Fruit fly (Drosophila melanogaster): ENCODE measurements around the gene CG6013.

Gene CG6013

dm6 chr3R:18997388-18998287, 33.7 kb upstream of the CG6013 start (continued):
- TF ChIP-seq zen2 (GFP tag; IDR thresholded peaks at IDR 0.05; ENCODE audit: partially characterized antibody) (no peak), bbx (GFP tag; IDR thresholded peaks at IDR 0.05; ENCODE audit: partially characterized antibody) (no peak), trem (tag; optimal IDR thresholded peaks at IDR 0.05) (peak; percentile 52), ttk (GFP tag; IDR thresholded peaks at IDR 0.05) (no peak), Opbp (GFP tag; IDR thresholded peaks at IDR 0.05; ENCODE audit: partially characterized antibody) (no peak), Fer2 (tag; optimal IDR thresholded peaks at IDR 0.05) (no peak), CG3995 (GFP tag; optimal IDR thresholded peaks at IDR 0.05) (no peak), sc (optimal IDR thresholded peaks at IDR 0.05) (no peak), sc (GFP tag; optimal IDR thresholded peaks at IDR 0.05) (peak; percentile 95), CG1792 (GFP tag; optimal IDR thresholded peaks at IDR 0.05) (no peak), corto (GFP tag; optimal IDR thresholded peaks at IDR 0.05) (no peak), CG15011 (GFP tag; optimal IDR thresholded peaks at IDR 0.05) (peak; percentile 53), sd (tag; optimal IDR thresholded peaks at IDR 0.05) (peak; percentile 13), ewg (GFP tag; optimal IDR thresholded peaks at IDR 0.05) (peak; percentile 80), CrebB (tag; optimal IDR thresholded peaks at IDR 0.05) (peak; percentile 90), CG32772 (GFP tag; IDR thresholded peaks at IDR 0.05) (no peak), wor (GFP tag; IDR thresholded peaks at IDR 0.05) (peak; percentile 20; the same call in 1 of the 2 replicates), CG8944 (GFP tag; optimal IDR thresholded peaks at IDR 0.05) (no peak), psq (GFP tag; optimal IDR thresholded peaks at IDR 0.05) (peak; percentile 75), CG10543 (GFP tag; optimal IDR thresholded peaks at IDR 0.05) (no peak), ab (GFP tag; optimal IDR thresholded peaks at IDR 0.05) (no peak), CG9437 (GFP tag; optimal IDR thresholded peaks at IDR 0.05) (peak; percentile 29), Bteb2 (GFP tag; optimal IDR thresholded peaks at IDR 0.05) (peak; percentile 26), NFAT (GFP tag; IDR thresholded peaks at IDR 0.05) (no peak), Ravus (GFP tag; IDR thresholded peaks at IDR 0.05) (no peak), Six4 (GFP tag; optimal IDR thresholded peaks at IDR 0.05) (no peak), CG17186 (GFP tag; optimal IDR thresholded peaks at IDR 0.05) (peak; percentile 56), CG3065 (GFP tag; optimal IDR thresholded peaks at IDR 0.05) (peak; percentile 57), HmgZ (tag; optimal IDR thresholded peaks at IDR 0.05) (peak; percentile 72), Dbx (GFP tag; IDR thresholded peaks at IDR 0.05) (no peak), Stat92E (GFP tag; optimal IDR thresholded peaks at IDR 0.05) (peak in 1 of 3 experiments; percentile 76), ATbp (GFP tag; optimal IDR thresholded peaks at IDR 0.05) (peak; percentile 98), Deaf1 (tag; optimal IDR thresholded peaks at IDR 0.05) (peak; percentile 0), Ada2b (GFP tag; IDR thresholded peaks at IDR 0.05) (no peak), CG4617 (GFP tag; optimal IDR thresholded peaks at IDR 0.05; ENCODE audit: borderline replicate concordance) (peak; percentile 33), Dfd (GFP tag; optimal IDR thresholded peaks at IDR 0.05) (no peak), Ptx1 (GFP tag; IDR thresholded peaks at IDR 0.05) (no peak), CG4707 (GFP tag; optimal IDR thresholded peaks at IDR 0.05) (peak; percentile 94), CG10959 (GFP tag; IDR thresholded peaks at IDR 0.05) (no peak), dmrt11E (tag; optimal IDR thresholded peaks at IDR 0.05) (peak; percentile 90), Ets65A (GFP tag) (no peak), NC2α (GFP tag; optimal IDR thresholded peaks at IDR 0.05) (peak; percentile 85), bab2 (GFP tag; optimal IDR thresholded peaks at IDR 0.05) (no peak), dmrt99B (tag; optimal IDR thresholded peaks at IDR 0.05) (peak; percentile 62), odd (GFP tag; optimal IDR thresholded peaks at IDR 0.05) (peak; percentile 95), slp2 (GFP tag; optimal IDR thresholded peaks at IDR 0.05) (peak; percentile 17), CG1603 (tag; optimal IDR thresholded peaks at IDR 0.05) (peak; percentile 84), CG2889 (GFP tag; IDR thresholded peaks at IDR 0.05) (no peak), kni (GFP tag; optimal IDR thresholded peaks at IDR 0.05) (peak; percentile 87)

Measured in whole organism, embryonic.